Worm (Caenorhabditis elegans) whole organism, L4 larva: ENCODE measurements around the gene Y82E9BR.10.

ENCODE experiments used
- D1046.2 ChIP-seq: fragments of 200-800 bp; sonication (Bioruptor generic); IDR thresholded peaks from 2 replicates; pipeline ENCODE4 v1.3.6; 2022; ENCODE audit warnings: missing genetic modification characterization, missing compliant biosample characterization
- F10B5.3 ChIP-seq: sonication (generic microtip); optimal IDR thresholded peaks from 2 replicates; lab custom pipeline; 2016; ENCODE audit warnings: mild to moderate bottlenecking, missing genetic modification characterization, missing compliant biosample characterization
- F49E8.2 ChIP-seq: sonication (generic microtip); optimal IDR thresholded peaks from 2 replicates; lab custom pipeline; 2016; ENCODE audit warnings: missing compliant biosample characterization, mild to moderate bottlenecking, missing genetic modification characterization, borderline replicate concordance
- R02D3.7 ChIP-seq: fragments of 150-350 bp; sonication (generic microtip); optimal IDR thresholded peaks from 3 replicates; lab custom pipeline; 2014; ENCODE audit warnings: missing biosample characterization, missing genetic modification characterization
- T20F7.1 ChIP-seq: fragments of 200-800 bp; sonication (Bioruptor generic); optimal IDR thresholded peaks from 2 replicates; lab custom pipeline; 2018; ENCODE audit warnings: mild to moderate bottlenecking, missing genetic modification characterization, missing compliant biosample characterization
- T26A8.4 ChIP-seq: fragments of 200-800 bp; sonication (Bioruptor generic); IDR thresholded peaks from 2 replicates; pipeline ENCODE4 v1.3.6; 2022; ENCODE audit warnings: missing genetic modification characterization, missing compliant biosample characterization
- Y48G9A.11 ChIP-seq: fragments of 200-800 bp; sonication (Bioruptor generic); IDR thresholded peaks from 2 replicates; pipeline ENCODE4 v1.3.6; 2022; ENCODE audit warnings: missing genetic modification reagents, missing genetic modification characterization, missing compliant biosample characterization
- aly-2 ChIP-seq: sonication (generic microtip); optimal IDR thresholded peaks from 2 replicates; lab custom pipeline; 2018; ENCODE audit warnings: missing biosample characterization, missing genetic modification characterization
- attf-4 ChIP-seq: sonication (generic microtip); optimal IDR thresholded peaks from 3 replicates; lab custom pipeline; 2017; ENCODE audit warnings: missing biosample characterization, missing genetic modification characterization
- ceh-28 ChIP-seq: fragments of 150-350 bp; optimal IDR thresholded peaks from 2 replicates; lab custom pipeline; 2014; ENCODE audit warnings: missing biosample characterization, missing genetic modification reagents, missing genetic modification characterization
- ceh-32 ChIP-seq: sonication (generic microtip); optimal IDR thresholded peaks from 2 replicates; lab custom pipeline; 2016; ENCODE audit warnings: mild to moderate bottlenecking, missing genetic modification characterization, missing compliant biosample characterization; ENCODE audit not compliant: poor library complexity
- daf-12 ChIP-seq: fragments of 150-350 bp; optimal IDR thresholded peaks from 2 replicates; lab custom pipeline; 2014; ENCODE audit warnings: missing biosample characterization, missing genetic modification reagents, missing genetic modification characterization
- daf-16 ChIP-seq, 3 experiments: sonication (generic microtip); optimal IDR thresholded peaks; 2 replicates each; lab custom pipeline; 2016 to 2017; ENCODE audit warnings: missing genetic modification characterization in 3 of 3, missing genetic modification reagents in 3 of 3, mild to moderate bottlenecking in 2 of 3, missing compliant biosample characterization in 2 of 3, missing biosample characterization in 1 of 3, moderate library complexity in 1 of 3
- daf-19 ChIP-seq: fragments of 200-800 bp; sonication (Bioruptor generic); conservative IDR thresholded peaks from 2 replicates; pipeline ENCODE4 v1.3.6; 2022; ENCODE audit warnings: missing genetic modification characterization, missing compliant biosample characterization
- dmd-6 ChIP-seq: fragments of 200-800 bp; sonication (Bioruptor generic); IDR thresholded peaks from 2 replicates; pipeline ENCODE4 v1.3.6; 2022; ENCODE audit warnings: missing genetic modification reagents, missing genetic modification characterization, missing compliant biosample characterization
- dve-1 ChIP-seq: sonication (generic microtip); optimal IDR thresholded peaks from 2 replicates; lab custom pipeline; 2017; ENCODE audit warnings: antibody characterized with exemption, mild to moderate bottlenecking, missing genetic modification characterization, missing compliant biosample characterization; ENCODE audit not compliant: insufficient read depth
- egl-27 ChIP-seq: sonication (generic microtip); optimal IDR thresholded peaks from 3 replicates; lab custom pipeline; 2017; ENCODE audit warnings: missing biosample characterization, missing genetic modification reagents, missing genetic modification characterization
- egl-43 ChIP-seq: fragments of 200-800 bp; sonication (Bioruptor generic); IDR thresholded peaks from 2 replicates; pipeline ENCODE4 v1.3.6; 2022; ENCODE audit warnings: missing genetic modification reagents, missing genetic modification characterization, missing compliant biosample characterization
- hif-1 ChIP-seq, 2 experiments: sonication (generic microtip); optimal IDR thresholded peaks; 2 replicates each; lab custom pipeline; 2016 to 2017; ENCODE audit warnings: missing compliant biosample characterization in 2 of 2, missing genetic modification characterization in 2 of 2, missing genetic modification reagents in 2 of 2, missing genotype in 2 of 2, mild to moderate bottlenecking in 1 of 2
- hlh-11 ChIP-seq: fragments of 200-800 bp; sonication (Bioruptor generic); optimal IDR thresholded peaks from 2 replicates; lab custom pipeline; 2018; ENCODE audit warnings: mild to moderate bottlenecking, missing genetic modification characterization, missing compliant biosample characterization
- hlh-30 ChIP-seq: sonication (generic microtip); optimal IDR thresholded peaks from 2 replicates; lab custom pipeline; 2017; ENCODE audit warnings: antibody characterized with exemption, mild to moderate bottlenecking, missing genetic modification characterization, missing compliant biosample characterization; ENCODE audit not compliant: insufficient read depth
- jun-1 ChIP-seq: fragments of 150-350 bp; optimal IDR thresholded peaks from 2 replicates; lab custom pipeline; 2014; ENCODE audit warnings: missing biosample characterization, missing genetic modification reagents, missing genetic modification characterization
- lin-29 ChIP-seq: fragments of 200-800 bp; sonication (Bioruptor generic); IDR thresholded peaks from 2 replicates; pipeline ENCODE4 v1.3.6; 2022; ENCODE audit warnings: missing genetic modification reagents, missing genetic modification characterization, missing compliant biosample characterization
- lin-38 ChIP-seq: fragments of 200-800 bp; sonication (Bioruptor generic); IDR thresholded peaks from 2 replicates; pipeline ENCODE4 v1.3.6; 2022; ENCODE audit warnings: missing genetic modification reagents, missing genetic modification characterization, missing compliant biosample characterization
- nhr-10 ChIP-seq: fragments of 150-350 bp; optimal IDR thresholded peaks from 2 replicates; lab custom pipeline; 2014; ENCODE audit warnings: missing biosample characterization, missing genetic modification characterization
- nhr-111 ChIP-seq: fragments of 200-800 bp; sonication (Bioruptor generic); optimal IDR thresholded peaks from 2 replicates; lab custom pipeline; 2018; ENCODE audit warnings: mild to moderate bottlenecking, missing genetic modification characterization, missing compliant biosample characterization
- nhr-237 ChIP-seq: sonication (generic microtip); optimal IDR thresholded peaks from 2 replicates; lab custom pipeline; 2017; ENCODE audit warnings: missing biosample characterization, missing genetic modification characterization
- nhr-28 ChIP-seq: fragments of 150-350 bp; optimal IDR thresholded peaks from 2 replicates; lab custom pipeline; 2014; ENCODE audit warnings: missing biosample characterization, missing genetic modification characterization
- nhr-41 ChIP-seq: fragments of 200-800 bp; sonication (Bioruptor generic); IDR thresholded peaks from 2 replicates; pipeline ENCODE4 v1.3.6; 2022; ENCODE audit warnings: missing genetic modification reagents, missing genetic modification characterization, missing compliant biosample characterization
- nhr-42 ChIP-seq: fragments of 200-800 bp; sonication (Bioruptor generic); IDR thresholded peaks from 2 replicates; pipeline ENCODE4 v1.3.6; 2022; ENCODE audit warnings: missing genetic modification characterization, missing compliant biosample characterization
- nhr-6 ChIP-seq: fragments of 150-350 bp; optimal IDR thresholded peaks from 2 replicates; lab custom pipeline; 2014; ENCODE audit warnings: missing biosample characterization, missing genetic modification characterization
- nhr-77 ChIP-seq: fragments of 150-350 bp; optimal IDR thresholded peaks from 2 replicates; lab custom pipeline; 2014; ENCODE audit warnings: missing biosample characterization, missing genetic modification characterization
- pha-4 ChIP-seq, 2 experiments: fragments of 150-350 bp in 1 of 2; fragments of 200-800 bp in 1 of 2; sonication (Bioruptor generic) in 1 of 2; IDR thresholded peaks in 1 of 2; optimal IDR thresholded peaks in 1 of 2; 2 replicates each; pipeline versions ENCODE4 v1.3.6 to Lab custom; 2014 to 2022; ENCODE audit warnings: missing genetic modification characterization in 2 of 2, missing genetic modification reagents in 2 of 2, missing biosample characterization in 1 of 2, missing compliant biosample characterization in 1 of 2
- php-3 ChIP-seq: fragments of 200-800 bp; sonication (Bioruptor generic); IDR thresholded peaks from 2 replicates; pipeline ENCODE4 v1.3.6; 2022; ENCODE audit warnings: missing genetic modification reagents, missing genetic modification characterization, missing compliant biosample characterization
- pqm-1 ChIP-seq: sonication (generic microtip); optimal IDR thresholded peaks from 2 replicates; lab custom pipeline; 2017; ENCODE audit warnings: missing biosample characterization, missing genetic modification characterization
- saeg-2 ChIP-seq: fragments of 200-800 bp; sonication (Bioruptor generic); IDR thresholded peaks from 2 replicates; pipeline ENCODE4 v1.3.6; 2022; ENCODE audit warnings: missing genetic modification reagents, missing genetic modification characterization, missing compliant biosample characterization
- skn-1 ChIP-seq: fragments of 150-350 bp; optimal IDR thresholded peaks from 2 replicates; lab custom pipeline; 2014; ENCODE audit warnings: missing biosample characterization, missing genetic modification characterization
- spr-1 ChIP-seq: sonication (generic microtip); optimal IDR thresholded peaks from 2 replicates; lab custom pipeline; 2016; ENCODE audit warnings: mild to moderate bottlenecking, missing genetic modification characterization, missing compliant biosample characterization
- spr-3 ChIP-seq: fragments of 200-800 bp; sonication (Bioruptor generic); optimal IDR thresholded peaks from 2 replicates; lab custom pipeline; 2018; ENCODE audit warnings: mild to moderate bottlenecking, missing genetic modification characterization, missing compliant biosample characterization
- tra-1 ChIP-seq: fragments of 200-800 bp; sonication (Bioruptor generic); IDR thresholded peaks from 2 replicates; pipeline ENCODE4 v1.3.6; 2022; ENCODE audit warnings: missing genetic modification reagents, missing genetic modification characterization, missing compliant biosample characterization
- unc-130 ChIP-seq: sonication (generic microtip); optimal IDR thresholded peaks from 2 replicates; lab custom pipeline; 2016; ENCODE audit warnings: missing genetic modification reagents, missing genetic modification characterization, missing compliant biosample characterization
- unc-39 ChIP-seq: sonication (generic microtip); optimal IDR thresholded peaks from 2 replicates; lab custom pipeline; 2017; ENCODE audit warnings: missing biosample characterization, missing genetic modification characterization
- unc-62 ChIP-seq, 3 experiments: fragments of 150-350 bp in 1 of 3; sonication (generic microtip); optimal IDR thresholded peaks in 2 of 3; peaks in 1 of 3; 1 replicate in 1 of 3; 2 replicates in 2 of 3; lab custom pipeline; 2014 to 2017; ENCODE audit warnings: missing biosample characterization in 3 of 3, missing genetic modification characterization in 3 of 3, missing genetic modification reagents in 3 of 3, missing genotype in 1 of 3
- vab-7 ChIP-seq: fragments of 200-800 bp; sonication (Bioruptor generic); IDR thresholded peaks from 2 replicates; pipeline ENCODE4 v1.3.6; 2022; ENCODE audit warnings: missing genetic modification reagents, missing genetic modification characterization, missing compliant biosample characterization
- zip-2 ChIP-seq: fragments of 150-350 bp; optimal IDR thresholded peaks from 2 replicates; lab custom pipeline; 2014; ENCODE audit warnings: missing biosample characterization, missing genetic modification characterization

The Y82E9BR.10 gene

DNA sequence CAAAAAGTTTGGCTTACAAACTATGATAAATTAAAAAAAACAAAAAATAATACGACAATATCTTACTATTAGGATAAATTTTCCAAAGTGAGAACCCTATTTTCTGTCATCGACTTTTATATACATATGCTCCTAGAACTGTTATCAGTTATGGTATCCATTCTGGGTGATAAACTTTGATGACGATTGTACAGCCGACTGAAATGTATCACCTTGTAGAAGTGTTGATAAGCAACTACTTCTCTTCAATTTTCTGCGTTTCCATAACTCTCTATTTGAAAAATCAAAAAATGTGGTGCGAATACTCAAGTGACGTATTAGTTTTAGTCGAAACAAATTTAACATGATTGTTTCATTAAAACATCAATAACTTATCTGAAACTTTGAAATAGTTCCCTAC, 14.6 kb upstream of the Y82E9BR.10 start (continued):
- TF ChIP-seq tra-1 (GFP tag; lab: Robert Waterston, UW) (no peak), D1046.2 (GFP tag; lab: Robert Waterston, UW) (no peak), unc-39 (tag; lab: Kevin White, UChicago) (no peak), attf-4 (no peak), spr-1 (tag; lab: Kevin White, UChicago) (no peak), nhr-77 (tag; lab: Kevin White, UChicago) (peak; percentile 57), hif-1 (tag; optimal IDR thresholded peaks at IDR 0.05; lab: Kevin White, UChicago) (no peak), nhr-237 (no peak), vab-7 (GFP tag; lab: Robert Waterston, UW) (no peak), spr-3 (no peak), nhr-6 (tag; lab: Kevin White, UChicago) (no peak), Y48G9A.11 (GFP tag; lab: Robert Waterston, UW) (no peak), nhr-41 (no peak), T20F7.1 (peak; percentile 1), nhr-111 (GFP tag; lab: Kevin White, UChicago) (no peak), ceh-32 (tag; lab: Kevin White, UChicago) (no peak), pha-4 (GFP tag; IDR thresholded peaks at IDR 0.05; lab: Robert Waterston, UW) (no peak), pha-4 (tag; optimal IDR thresholded peaks at IDR 0.05; lab: Kevin White, UChicago) (no peak), F49E8.2 (no peak), egl-43 (GFP tag; lab: Robert Waterston, UW) (no peak), daf-19 (no peak), dmd-6 (peak; percentile 75), unc-130 (GFP tag; lab: Kevin White, UChicago) (no peak), ceh-28 (tag; lab: Kevin White, UChicago) (no peak), lin-38 (no peak), saeg-2 (GFP tag; lab: Robert Waterston, UW) (no peak), php-3 (peak; percentile 37; the same call in 1 of the 2 replicates), R02D3.7 (tag; lab: Kevin White, UChicago) (no peak), nhr-28 (peak; percentile 83)

- peak; percentile 55 for TF ChIP-seq hlh-11 (tag; lab: Kevin White, UChicago)
- TF ChIP-seq unc-62 (GFP tag; optimal IDR thresholded peaks at IDR 0.05 in 1 of 2; lab: Kevin White, UChicago): peak in 1 of 2 experiments; percentile 82
- no peak for TF ChIP-seq unc-62 (tag; optimal IDR thresholded peaks at IDR 0.05; lab: Kevin White, UChicago)
- peak; percentile 70 for TF ChIP-seq dve-1 (tag; lab: Kevin White, UChicago)
- peak; percentile 1 for TF ChIP-seq pqm-1
- TF ChIP-seq hlh-30 (tag; lab: Kevin White, UChicago): peak; percentile 26
- TF ChIP-seq F10B5.3 (tag; lab: Kevin White, UChicago): no peak
- TF ChIP-seq dmd-6: peak; percentile 34; the same call in 1 of the 2 replicates
- TF ChIP-seq spr-1 (tag; lab: Kevin White, UChicago): no peak
- TF ChIP-seq nhr-28: peak; percentile 23
- no peak for TF ChIP-seq daf-16 (GFP tag; optimal IDR thresholded peaks at IDR 0.05; lab: Kevin White, UChicago)
- TF ChIP-seq daf-16 (tag; optimal IDR thresholded peaks at IDR 0.05; lab: Kevin White, UChicago): peak; percentile 59
Measured at ce11 chrIII:1388274-1389058, 13.1 kb upstream of the Y82E9BR.10 start, which contains the start of gene pals-20. Gene pals-20, minus strand, starts transcription at chrIII:1388324.

DNA sequence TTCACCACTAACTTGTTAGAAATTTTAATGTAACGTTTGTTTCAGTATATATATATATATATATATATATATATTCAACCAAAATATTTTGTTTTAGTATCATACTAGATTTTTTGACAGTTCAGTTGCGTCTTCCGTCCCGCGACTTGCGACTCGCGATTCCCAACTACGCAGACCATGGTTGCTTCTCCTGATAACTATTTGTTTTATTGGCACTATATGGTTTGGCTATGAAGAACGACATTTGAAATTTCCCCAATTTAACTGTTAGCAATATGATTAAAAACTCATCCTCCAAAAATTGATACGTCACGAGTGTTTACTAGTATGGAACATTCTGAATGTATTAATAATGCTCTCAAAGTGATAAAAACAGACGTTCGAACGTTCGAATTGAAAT, 9.3 kb upstream of the Y82E9BR.10 start:
- TF ChIP-seq zip-2 (tag; lab: Kevin White, UChicago) (no peak), pqm-1 (peak; percentile 54), nhr-28 (peak; percentile 50), egl-43 (GFP tag; lab: Robert Waterston, UW) (no peak), skn-1 (tag; lab: Kevin White, UChicago) (no peak), daf-12 (tag; lab: Kevin White, UChicago) (no peak), jun-1 (tag; lab: Kevin White, UChicago) (no peak), daf-16 (GFP tag; optimal IDR thresholded peaks at IDR 0.05; lab: Kevin White, UChicago) (no peak), daf-16 (tag; optimal IDR thresholded peaks at IDR 0.05; lab: Kevin White, UChicago) (peak; percentile 39), egl-27 (no peak), T26A8.4 (no peak), spr-1 (tag; lab: Kevin White, UChicago) (no peak), aly-2 (tag; lab: Kevin White, UChicago) (no peak), nhr-42 (GFP tag; lab: Robert Waterston, UW) (no peak), hlh-11 (tag; lab: Kevin White, UChicago) (peak; percentile 22), lin-29 (GFP tag; lab: Robert Waterston, UW) (no peak), nhr-111 (GFP tag; lab: Kevin White, UChicago) (no peak), nhr-10 (tag; lab: Kevin White, UChicago) (no peak), dmd-6 (peak; percentile 53)
